Fruit fly (Drosophila melanogaster): ENCODE data around the gene Ir94c.

The Ir94c gene

DNA sequence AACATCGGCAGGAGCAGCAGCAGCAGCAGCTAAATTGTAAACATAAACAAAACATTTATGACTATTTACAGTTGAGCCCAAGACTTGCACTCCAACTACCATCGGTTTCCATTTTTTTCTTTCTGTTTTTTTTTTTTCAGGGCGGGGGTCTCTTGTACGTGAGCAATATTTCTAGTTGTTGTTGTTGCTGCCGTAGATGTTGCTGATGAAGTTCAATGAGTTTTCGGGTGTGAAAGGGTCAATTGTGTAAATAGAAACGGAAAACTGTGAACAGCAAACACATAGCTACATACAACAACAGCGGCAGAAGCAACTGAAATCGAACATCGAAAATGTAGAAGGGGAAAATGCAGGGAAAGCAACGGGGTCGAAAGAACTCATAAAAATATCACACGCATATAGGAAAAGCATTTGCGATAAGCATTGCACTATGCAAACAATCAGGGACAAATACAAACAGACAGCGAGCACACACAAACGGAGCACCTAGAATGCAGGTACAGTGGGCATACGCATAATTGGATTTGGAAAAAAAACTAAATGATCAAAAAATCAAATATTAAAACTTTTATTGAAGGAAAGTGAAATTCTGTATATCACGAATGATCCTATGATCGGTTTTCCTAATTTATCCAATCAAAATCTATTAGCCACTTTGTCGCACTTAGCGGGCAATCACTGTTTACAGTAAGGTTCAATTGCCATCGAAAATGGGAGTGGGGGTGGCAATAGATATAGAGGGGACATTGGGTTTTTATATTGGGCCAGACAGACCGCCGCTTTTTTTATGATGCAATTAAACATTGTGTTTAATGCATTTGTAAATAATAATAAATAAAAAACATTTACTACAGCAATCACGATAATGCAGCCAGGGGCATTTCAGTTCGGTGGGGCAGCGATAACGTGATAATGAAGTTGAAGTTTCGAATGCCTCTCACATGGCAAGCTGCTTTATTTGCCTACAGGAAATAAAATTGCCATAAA lies 26.5 kb upstream of the Ir94c start (continued):
- TF ChIP-seq dysf (GFP tag; IDR thresholded peaks at IDR 0.05) (peak; percentile 78), CG10543 (GFP tag; optimal IDR thresholded peaks at IDR 0.05) (no peak), CG9876 (GFP tag; optimal IDR thresholded peaks at IDR 0.05) (no peak), CG3847 (GFP tag; IDR thresholded peaks at IDR 0.05) (peak; percentile 47; the same call in 1 of the 2 replicates), crc (GFP tag; optimal IDR thresholded peaks at IDR 0.05) (peak; percentile 8), ems (GFP tag; optimal IDR thresholded peaks at IDR 0.05) (peak; percentile 49), BtbVII (GFP tag; optimal IDR thresholded peaks at IDR 0.05) (no peak), CG4854 (GFP tag; optimal IDR thresholded peaks at IDR 0.05) (peak; percentile 59), CG13296 (GFP tag; optimal IDR thresholded peaks at IDR 0.05) (no peak), CG12155 (GFP tag; optimal IDR thresholded peaks at IDR 0.05) (peak; percentile 38), aop (GFP tag; IDR thresholded peaks at IDR 0.05) (no peak), danr (GFP tag; IDR thresholded peaks at IDR 0.05) (peak; percentile 75), CG9609 (GFP tag; optimal IDR thresholded peaks at IDR 0.05) (peak; percentile 58), CG10274 (GFP tag; optimal IDR thresholded peaks at IDR 0.05) (peak; percentile 59), Hr78 (GFP tag; optimal IDR thresholded peaks at IDR 0.05) (peak in 1 of 2 experiments; percentile 95), CG15514 (GFP tag; optimal IDR thresholded peaks at IDR 0.05) (no peak), Rx (GFP tag; IDR thresholded peaks at IDR 0.05) (peak; percentile 77), sqz (GFP tag; optimal IDR thresholded peaks at IDR 0.05) (peak; percentile 84), sug (tag; optimal IDR thresholded peaks at IDR 0.05) (peak; percentile 22), Dref (GFP tag; IDR thresholded peaks at IDR 0.05) (no peak), CG16813 (GFP tag; IDR thresholded peaks at IDR 0.05; ENCODE audit: partially characterized antibody) (no peak), sc (optimal IDR thresholded peaks at IDR 0.05) (no peak), sc (GFP tag; optimal IDR thresholded peaks at IDR 0.05) (peak; percentile 80), CG3065 (GFP tag; optimal IDR thresholded peaks at IDR 0.05) (peak; percentile 36), sob (GFP tag; IDR thresholded peaks at IDR 0.05) (peak; percentile 68; the same call in 1 of the 2 replicates), Sin3A (optimal IDR thresholded peaks at IDR 0.05) (no peak), vvl (GFP tag; IDR thresholded peaks at IDR 0.05) (peak; percentile 89), Dip3 (GFP tag; optimal IDR thresholded peaks at IDR 0.05) (no peak), Camta (GFP tag; optimal IDR thresholded peaks at IDR 0.05) (peak; percentile 47), tio (GFP tag; optimal IDR thresholded peaks at IDR 0.05) (peak; percentile 51), gt (GFP tag; IDR thresholded peaks at IDR 0.05) (peak; percentile 73), CG15479 (GFP tag; optimal IDR thresholded peaks at IDR 0.05) (peak; percentile 79), gsb-n (tag; optimal IDR thresholded peaks at IDR 0.05) (peak; percentile 83), Hmr (GFP tag; optimal IDR thresholded peaks at IDR 0.05) (no peak), Dad (GFP tag; optimal IDR thresholded peaks at IDR 0.05) (peak; percentile 85), Vsx1 (GFP tag; optimal IDR thresholded peaks at IDR 0.05) (peak; percentile 59), CG14710 (tag; optimal IDR thresholded peaks at IDR 0.05) (peak; percentile 83), CG30020 (tag; optimal IDR thresholded peaks at IDR 0.05) (peak; percentile 12), CG10979 (tag; optimal IDR thresholded peaks at IDR 0.05) (peak; percentile 89), CG5953 (GFP tag; IDR thresholded peaks at IDR 0.05) (peak; percentile 76), CG2678 (tag; optimal IDR thresholded peaks at IDR 0.05) (peak; percentile 80), mirr (GFP tag; optimal IDR thresholded peaks at IDR 0.05) (no peak), ato (GFP tag; IDR thresholded peaks at IDR 0.05; ENCODE audit: partially characterized antibody) (no peak), CG2199 (GFP tag; IDR thresholded peaks at IDR 0.05) (peak; percentile 78; the same call in 2 of the 3 replicates), CG8290 (GFP tag; optimal IDR thresholded peaks at IDR 0.05) (peak; percentile 49), CG8290 (tag; optimal IDR thresholded peaks at IDR 0.05) (peak in 1 of 2 experiments; percentile 65), YL-1 (GFP tag; optimal IDR thresholded peaks at IDR 0.05) (peak; percentile 3), CG11696 (GFP tag; IDR thresholded peaks at IDR 0.05) (peak; percentile 72), CG18476 (GFP tag; optimal IDR thresholded peaks at IDR 0.05) (peak; percentile 68)

All from whole organism, embryonic.